Worm (Caenorhabditis elegans) whole organism, L2 larva: ENCODE measurements around the gene rgr-1.
A peak's percentile ranks its signal among the peaks of the same experiment; 100 is the strongest.

ENCODE experiments used
- C34F6.9 ChIP-seq: fragments of 150-350 bp; optimal IDR thresholded peaks from 2 replicates; lab custom pipeline; 2014; ENCODE audit warnings: missing biosample characterization, missing genetic modification characterization
- F13H6.1 ChIP-seq: sonication (generic microtip); optimal IDR thresholded peaks from 2 replicates; lab custom pipeline; 2016; ENCODE audit warnings: missing genetic modification characterization, missing compliant biosample characterization
- R02D3.7 ChIP-seq: fragments of 150-350 bp; optimal IDR thresholded peaks from 2 replicates; lab custom pipeline; 2014; ENCODE audit warnings: missing biosample characterization, missing genetic modification characterization
- Y55F3AM.14 ChIP-seq: fragments of 200-800 bp; sonication (Bioruptor generic); optimal IDR thresholded peaks from 2 replicates; lab custom pipeline; 2018; ENCODE audit warnings: mild to moderate bottlenecking, missing genetic modification characterization, missing compliant biosample characterization
- ZK546.5 ChIP-seq: sonication (generic microtip); optimal IDR thresholded peaks from 2 replicates; lab custom pipeline; 2017; ENCODE audit warnings: missing biosample characterization, missing genetic modification characterization
- alr-1 ChIP-seq: fragments of 150-350 bp; optimal IDR thresholded peaks from 2 replicates; lab custom pipeline; 2014; ENCODE audit warnings: missing biosample characterization, missing genetic modification characterization
- aly-2 ChIP-seq: fragments of 150-350 bp; optimal IDR thresholded peaks from 2 replicates; lab custom pipeline; 2014; ENCODE audit warnings: missing biosample characterization, missing genetic modification characterization
- ama-1 ChIP-seq: fragments of 150-350 bp; optimal IDR thresholded peaks from 2 replicates; lab custom pipeline; 2018; ENCODE audit warnings: inconsistent platforms
- blmp-1 ChIP-seq: sonication (generic microtip); optimal IDR thresholded peaks from 2 replicates; lab custom pipeline; 2017; ENCODE audit warnings: missing genetic modification characterization, mild to moderate bottlenecking, missing compliant biosample characterization, antibody characterized with exemption, moderate library complexity; ENCODE audit not compliant: insufficient read depth
- ceh-16 ChIP-seq: fragments of 150-350 bp; optimal IDR thresholded peaks from 2 replicates; lab custom pipeline; 2014; ENCODE audit warnings: missing biosample characterization, missing genetic modification characterization
- ceh-82 ChIP-seq: fragments of 150-350 bp; optimal IDR thresholded peaks from 2 replicates; lab custom pipeline; 2014; ENCODE audit warnings: missing biosample characterization, missing genetic modification characterization
- crh-2 ChIP-seq: sonication (generic microtip); optimal IDR thresholded peaks from 2 replicates; lab custom pipeline; 2017; ENCODE audit warnings: missing biosample characterization, missing genetic modification characterization
- dmd-4 ChIP-seq: sonication (generic microtip); optimal IDR thresholded peaks from 2 replicates; lab custom pipeline; 2017; ENCODE audit warnings: missing biosample characterization, missing genetic modification characterization
- egl-27 ChIP-seq: sonication (generic microtip); optimal IDR thresholded peaks from 3 replicates; lab custom pipeline; 2017; ENCODE audit warnings: missing biosample characterization, missing genetic modification reagents, missing genetic modification characterization
- elt-1 ChIP-seq: fragments of 150-350 bp; optimal IDR thresholded peaks from 2 replicates; lab custom pipeline; 2014; ENCODE audit warnings: missing biosample characterization, missing genetic modification characterization
- elt-3 ChIP-seq: sonication (generic microtip); optimal IDR thresholded peaks from 2 replicates; lab custom pipeline; 2017; ENCODE audit warnings: missing biosample characterization, missing genetic modification characterization
- fos-1 ChIP-seq: fragments of 150-350 bp; optimal IDR thresholded peaks from 2 replicates; lab custom pipeline; 2014; ENCODE audit warnings: missing biosample characterization, missing genetic modification characterization
- gmeb-1 ChIP-seq: fragments of 150-350 bp; optimal IDR thresholded peaks from 2 replicates; lab custom pipeline; 2014; ENCODE audit warnings: missing biosample characterization, missing genetic modification characterization
- lin-11 ChIP-seq: fragments of 150-350 bp; sonication (generic microtip); optimal IDR thresholded peaks from 2 replicates; lab custom pipeline; 2014; ENCODE audit warnings: missing biosample characterization, missing genetic modification characterization, inconsistent platforms, mixed read lengths
- lin-13 ChIP-seq: fragments of 150-350 bp; optimal IDR thresholded peaks from 2 replicates; lab custom pipeline; 2014; ENCODE audit warnings: missing biosample characterization, missing genetic modification reagents, missing genetic modification characterization
- lin-39 ChIP-seq: fragments of 150-350 bp; optimal IDR thresholded peaks from 2 replicates; lab custom pipeline; 2014; ENCODE audit warnings: missing biosample characterization, missing genetic modification reagents, missing genetic modification characterization
- lsy-2 ChIP-seq, 2 experiments: fragments of 150-350 bp in 1 of 2; sonication (generic microtip) in 1 of 2; optimal IDR thresholded peaks; 2 replicates each; lab custom pipeline; 2014 to 2017; ENCODE audit warnings: missing biosample characterization in 2 of 2, missing genetic modification characterization in 2 of 2
- mab-5 ChIP-seq: fragments of 150-350 bp; optimal IDR thresholded peaks from 2 replicates; lab custom pipeline; 2014; ENCODE audit warnings: missing biosample characterization, missing genetic modification characterization
- mbf-1 ChIP-seq: sonication (generic microtip); optimal IDR thresholded peaks from 2 replicates; lab custom pipeline; 2017; ENCODE audit warnings: missing biosample characterization, missing genetic modification characterization
- mdl-1 ChIP-seq, 2 experiments: fragments of 150-350 bp in 1 of 2; sonication (generic microtip) in 1 of 2; optimal IDR thresholded peaks; 2 replicates each; lab custom pipeline; 2017; ENCODE audit warnings: missing biosample characterization in 2 of 2, missing genetic modification characterization in 2 of 2
- nhr-10 ChIP-seq: sonication (generic microtip); optimal IDR thresholded peaks from 2 replicates; lab custom pipeline; 2017; ENCODE audit warnings: missing biosample characterization, missing genetic modification characterization
- nhr-11 ChIP-seq: fragments of 150-350 bp; optimal IDR thresholded peaks from 2 replicates; lab custom pipeline; 2014; ENCODE audit warnings: missing biosample characterization, missing genetic modification characterization
- nhr-12 ChIP-seq: fragments of 150-350 bp; optimal IDR thresholded peaks from 2 replicates; lab custom pipeline; 2014; ENCODE audit warnings: missing biosample characterization, missing genetic modification characterization
- nhr-129 ChIP-seq: fragments of 150-350 bp; optimal IDR thresholded peaks from 2 replicates; lab custom pipeline; 2014; ENCODE audit warnings: missing biosample characterization, missing genetic modification characterization
- nhr-21 ChIP-seq: fragments of 150-350 bp; optimal IDR thresholded peaks from 2 replicates; lab custom pipeline; 2014; ENCODE audit warnings: missing biosample characterization, missing genetic modification characterization
- nhr-23 ChIP-seq: fragments of 150-350 bp; optimal IDR thresholded peaks from 2 replicates; lab custom pipeline; 2014; ENCODE audit warnings: missing biosample characterization, missing genetic modification reagents, missing genetic modification characterization
- nhr-237 ChIP-seq: fragments of 150-350 bp; optimal IDR thresholded peaks from 2 replicates; lab custom pipeline; 2014; ENCODE audit warnings: missing biosample characterization, missing genetic modification characterization
- nhr-25 ChIP-seq: fragments of 150-350 bp; sonication (generic microtip); optimal IDR thresholded peaks from 3 replicates; lab custom pipeline; 2014; ENCODE audit warnings: missing biosample characterization, missing genetic modification characterization
- nhr-6 ChIP-seq: fragments of 150-350 bp; optimal IDR thresholded peaks from 2 replicates; lab custom pipeline; 2014; ENCODE audit warnings: missing biosample characterization, missing genetic modification characterization
- nhr-77 ChIP-seq: fragments of 150-350 bp; optimal IDR thresholded peaks from 2 replicates; lab custom pipeline; 2014; ENCODE audit warnings: missing biosample characterization, missing genetic modification characterization
- peb-1 ChIP-seq: fragments of 150-350 bp; optimal IDR thresholded peaks from 2 replicates; lab custom pipeline; 2014; ENCODE audit warnings: missing biosample characterization, missing genetic modification characterization
- sem-4 ChIP-seq: fragments of 150-350 bp; optimal IDR thresholded peaks from 2 replicates; lab custom pipeline; 2014; ENCODE audit warnings: missing biosample characterization, missing genetic modification reagents, missing genetic modification characterization
- skn-1 ChIP-seq: sonication (generic microtip); optimal IDR thresholded peaks from 2 replicates; lab custom pipeline; 2017; ENCODE audit warnings: missing biosample characterization, missing genetic modification characterization
- sma-3 ChIP-seq: sonication (generic microtip); optimal IDR thresholded peaks from 2 replicates; lab custom pipeline; 2016; ENCODE audit warnings: missing genetic modification reagents, missing genetic modification characterization, missing compliant biosample characterization
- sma-9 ChIP-seq, 2 experiments: fragments of 150-350 bp in 1 of 2; sonication (generic microtip) in 1 of 2; optimal IDR thresholded peaks; 2 replicates each; lab custom pipeline; 2014 to 2016; ENCODE audit warnings: missing genetic modification characterization in 2 of 2, mild to moderate bottlenecking in 1 of 2, missing biosample characterization in 1 of 2, missing compliant biosample characterization in 1 of 2, missing genetic modification reagents in 1 of 2, moderate library complexity in 1 of 2
- snpc-4 ChIP-seq: fragments of 150-350 bp; optimal IDR thresholded peaks from 2 replicates; lab custom pipeline; 2014; ENCODE audit warnings: missing biosample characterization, missing genetic modification characterization
- unc-39 ChIP-seq: fragments of 150-350 bp; optimal IDR thresholded peaks from 2 replicates; lab custom pipeline; 2014; ENCODE audit warnings: missing biosample characterization, missing genetic modification characterization
- unc-55 ChIP-seq: fragments of 150-350 bp; sonication (generic microtip); optimal IDR thresholded peaks from 3 replicates; lab custom pipeline; 2014; ENCODE audit warnings: missing biosample characterization, missing genetic modification reagents, missing genetic modification characterization
- unc-62 ChIP-seq: fragments of 150-350 bp; optimal IDR thresholded peaks from 2 replicates; lab custom pipeline; 2014; ENCODE audit warnings: missing biosample characterization, missing genetic modification reagents, missing genetic modification characterization
- zag-1 ChIP-seq: fragments of 150-350 bp; optimal IDR thresholded peaks from 2 replicates; lab custom pipeline; 2014; ENCODE audit warnings: missing biosample characterization, missing genetic modification characterization
- ztf-1 ChIP-seq: fragments of 200-800 bp; sonication (Bioruptor generic); conservative IDR thresholded peaks from 2 replicates; pipeline ENCODE4 v1.3.6; 2022; ENCODE audit warnings: missing genetic modification characterization, missing compliant biosample characterization
- ztf-11 ChIP-seq: sonication (generic microtip); optimal IDR thresholded peaks from 2 replicates; lab custom pipeline; 2017; ENCODE audit warnings: missing biosample characterization, missing genetic modification characterization
- ztf-4 ChIP-seq: fragments of 150-350 bp; optimal IDR thresholded peaks from 2 replicates; lab custom pipeline; 2014; ENCODE audit warnings: missing biosample characterization, missing genetic modification characterization

Gene rgr-1

DNA sequence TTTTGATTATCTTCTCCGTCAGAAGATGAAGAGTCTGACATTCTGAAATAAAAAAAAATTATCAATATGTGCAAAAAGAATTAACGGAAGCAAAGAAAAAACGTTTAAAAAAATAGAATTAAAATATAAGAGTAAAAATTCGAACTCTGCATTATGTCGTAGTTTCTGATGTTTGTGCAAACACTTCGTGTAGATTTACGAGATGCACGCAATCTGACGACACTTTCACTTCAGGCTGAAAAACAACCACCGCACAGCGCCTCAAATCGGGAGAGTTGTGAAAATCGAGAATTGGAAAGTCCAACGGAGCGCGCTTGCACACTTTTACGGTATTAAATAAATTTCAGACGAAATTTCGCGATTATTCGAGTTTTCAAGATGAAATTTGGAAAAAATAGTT is 13.1 kb downstream of the rgr-1 start, which contains the start of gene T26G10.1:
Gene T26G10.1, minus strand, starts transcription at position 42 of the 400 bp plus-strand sequence.
- no peak for TF ChIP-seq ceh-82 (tag; lab: Kevin White, UChicago)
- TF ChIP-seq aly-2 (tag; lab: Kevin White, UChicago) = no peak
- peak; percentile 75 to 91 for TF ChIP-seq lsy-2 (tag; optimal IDR thresholded peaks at IDR 0.05; lab: Kevin White, UChicago)
- peak; percentile 60 for TF ChIP-seq snpc-4
- no peak for TF ChIP-seq skn-1
- no peak for TF ChIP-seq elt-1
- peak; percentile 3 for TF ChIP-seq ZK546.5 (tag; lab: Kevin White, UChicago)
- TF ChIP-seq alr-1 (tag; lab: Kevin White, UChicago) = no peak
- no peak for TF ChIP-seq nhr-12 (tag; lab: Kevin White, UChicago)
- peak; percentile 67 for TF ChIP-seq sma-3
- no peak for TF ChIP-seq mbf-1
- no peak for TF ChIP-seq Y55F3AM.14 (GFP tag; lab: Kevin White, UChicago)
- TF ChIP-seq nhr-25 (tag; lab: Kevin White, UChicago) = peak; percentile 72
- no peak for TF ChIP-seq mdl-1 (tag; optimal IDR thresholded peaks at IDR 0.05; lab: Kevin White, UChicago)
- TF ChIP-seq crh-2 = peak; percentile 76
- TF ChIP-seq ama-1 (lab: Kevin White, UChicago) = no peak
- peak; percentile 68 for TF ChIP-seq lin-13 (GFP tag; lab: Kevin White, UChicago)
- peak; percentile 54 for TF ChIP-seq nhr-21 (tag; lab: Kevin White, UChicago)
- TF ChIP-seq dmd-4 (tag; lab: Kevin White, UChicago) = no peak
- peak; percentile 68 for TF ChIP-seq F13H6.1 (tag; lab: Kevin White, UChicago)
- no peak for TF ChIP-seq ztf-11 (tag; lab: Kevin White, UChicago)
- no peak for TF ChIP-seq unc-39 (tag; lab: Kevin White, UChicago)
- peak; percentile 50 for TF ChIP-seq egl-27 (tag; lab: Kevin White, UChicago)
- no peak for TF ChIP-seq nhr-6 (tag; lab: Kevin White, UChicago)
- peak; percentile 92 for TF ChIP-seq R02D3.7 (tag; lab: Kevin White, UChicago)
- TF ChIP-seq nhr-23 (tag; lab: Kevin White, UChicago) = no peak
- TF ChIP-seq nhr-10 (tag; lab: Kevin White, UChicago) = no peak
- no peak for TF ChIP-seq fos-1 (tag; lab: Kevin White, UChicago)
- peak; percentile 56 for TF ChIP-seq sma-9 (GFP tag; optimal IDR thresholded peaks at IDR 0.05; lab: Kevin White, UChicago)
- no peak for TF ChIP-seq sma-9 (tag; optimal IDR thresholded peaks at IDR 0.05; lab: Kevin White, UChicago)
- TF ChIP-seq peb-1 = no peak
- TF ChIP-seq unc-62 (GFP tag; lab: Kevin White, UChicago) = no peak
- TF ChIP-seq elt-3 (tag; lab: Kevin White, UChicago) = no peak
- TF ChIP-seq unc-55 (GFP tag; lab: Kevin White, UChicago) = peak; percentile 83
- no peak for TF ChIP-seq lin-39 (tag; lab: Kevin White, UChicago)
- TF ChIP-seq zag-1 (tag; lab: Kevin White, UChicago) = no peak
- TF ChIP-seq blmp-1 (tag; lab: Kevin White, UChicago) = peak; percentile 83
- TF ChIP-seq C34F6.9 = peak; percentile 36
- no peak for TF ChIP-seq nhr-237 (tag; lab: Kevin White, UChicago)
- TF ChIP-seq nhr-11 (tag; lab: Kevin White, UChicago) = no peak
- TF ChIP-seq ztf-4 = no peak
- peak; percentile 65 for TF ChIP-seq mab-5
- no peak for TF ChIP-seq nhr-77 (tag; lab: Kevin White, UChicago)
- no peak for TF ChIP-seq ztf-1 (GFP tag; lab: Robert Waterston, UW)
- TF ChIP-seq gmeb-1 (tag; lab: Kevin White, UChicago) = peak; percentile 81
- peak; percentile 28 for TF ChIP-seq sem-4 (tag; lab: Kevin White, UChicago)
- TF ChIP-seq nhr-129 (tag; lab: Kevin White, UChicago) = peak; percentile 21
- TF ChIP-seq lin-11 (tag; lab: Kevin White, UChicago) = no peak
- TF ChIP-seq ceh-16 = no peak
